Fruit fly (Drosophila melanogaster) whole organism, embryonic: ENCODE measurements around the gene CG15141.

Experiments used
- Awh ChIP-seq: fragments of 200-800 bp; sonication (Bioruptor generic); IDR thresholded peaks from 2 replicates; pipeline ENCODE4, ENCODE4 v1.3.6; 2022; ENCODE audit warnings: missing biosample characterization, missing genetic modification characterization
- CG11247 ChIP-seq: fragments of 200-800 bp; sonication (Bioruptor generic); IDR thresholded peaks from 2 replicates; pipeline ENCODE4 v1.3.6; 2022; ENCODE audit warnings: missing biosample characterization, missing genetic modification characterization
- CG14441 ChIP-seq: fragments of 200-800 bp; sonication (Bioruptor generic); IDR thresholded peaks from 2 replicates; pipeline ENCODE4 v1.3.6; 2022; ENCODE audit warnings: missing biosample characterization, missing genetic modification characterization
- CG14710 ChIP-seq: fragments of 200-800 bp; sonication (Bioruptor generic); optimal IDR thresholded peaks from 3 replicates; lab custom pipeline; 2019; ENCODE audit warnings: missing biosample characterization, mild to moderate bottlenecking, missing genetic modification characterization, moderate library complexity
- CG1602 ChIP-seq: fragments of 200-800 bp; sonication (Bioruptor generic); optimal IDR thresholded peaks from 3 replicates; lab custom pipeline; 2016; ENCODE audit warnings: missing biosample characterization, missing genetic modification characterization
- CG1647 ChIP-seq: fragments of 200-800 bp; sonication (Bioruptor generic); optimal IDR thresholded peaks from 3 replicates; lab custom pipeline; 2016; ENCODE audit warnings: missing biosample characterization, missing genetic modification characterization
- CG17359 ChIP-seq: fragments of 200-800 bp; sonication (Bioruptor generic); optimal IDR thresholded peaks from 3 replicates; lab custom pipeline; 2018; ENCODE audit warnings: missing biosample characterization, mild to moderate bottlenecking, missing genetic modification characterization, moderate library complexity
- CG18619 ChIP-seq: fragments of 200-800 bp; sonication (Bioruptor generic); optimal IDR thresholded peaks from 3 replicates; lab custom pipeline; 2017; ENCODE audit warnings: missing biosample characterization, mild to moderate bottlenecking, missing genetic modification characterization
- CG2202 ChIP-seq: fragments of 200-800 bp; sonication (Bioruptor generic); optimal IDR thresholded peaks from 2 replicates; lab custom pipeline; 2018; ENCODE audit warnings: missing biosample characterization, mild to moderate bottlenecking, missing genetic modification characterization
- CG30431 ChIP-seq: fragments of 200-800 bp; sonication (Bioruptor generic); optimal IDR thresholded peaks from 2 replicates; lab custom pipeline; 2017; ENCODE audit warnings: missing biosample characterization, missing genetic modification characterization
- CG32532 ChIP-seq: fragments of 200-800 bp; sonication (Bioruptor generic); IDR thresholded peaks from 2 replicates; pipeline ENCODE4 v1.3.6; 2022; ENCODE audit warnings: missing biosample characterization, missing genetic modification characterization
- CG32772 ChIP-seq: fragments of 200-800 bp; sonication (Bioruptor generic); IDR thresholded peaks from 2 replicates; pipeline ENCODE4 v1.3.6; 2022; ENCODE audit warnings: missing biosample characterization, missing genetic modification characterization
- CG3281 ChIP-seq: fragments of 200-800 bp; sonication (Bioruptor generic); optimal IDR thresholded peaks from 3 replicates; lab custom pipeline; 2017; ENCODE audit warnings: missing biosample characterization, mild to moderate bottlenecking, missing genetic modification characterization
- CG4328 ChIP-seq: fragments of 200-800 bp; sonication (Bioruptor generic); optimal IDR thresholded peaks from 3 replicates; lab custom pipeline; 2017; ENCODE audit warnings: missing biosample characterization, missing genetic modification reagents, missing genetic modification characterization
- CG4424 ChIP-seq: fragments of 200-800 bp; sonication (Bioruptor generic); optimal IDR thresholded peaks from 3 replicates; lab custom pipeline; 2016; ENCODE audit warnings: missing biosample characterization, missing genetic modification characterization
- CG4730 ChIP-seq: fragments of 200-800 bp; sonication (Bioruptor generic); IDR thresholded peaks from 2 replicates; pipeline ENCODE4 v1.3.6; 2022; ENCODE audit warnings: missing biosample characterization, missing genetic modification characterization
- CG6254 ChIP-seq: fragments of 200-800 bp; sonication (Bioruptor generic); optimal IDR thresholded peaks from 3 replicates; lab custom pipeline; 2017; ENCODE audit warnings: mild to moderate bottlenecking, missing biosample characterization, missing genetic modification reagents, missing genetic modification characterization
- CG7745 ChIP-seq: fragments of 200-800 bp; sonication (Bioruptor generic); optimal IDR thresholded peaks from 2 replicates; lab custom pipeline; 2018; ENCODE audit warnings: missing biosample characterization, mild to moderate bottlenecking, missing genetic modification characterization, moderate library complexity
- CG7839 ChIP-seq: fragments of 200-800 bp; sonication (Bioruptor generic); optimal IDR thresholded peaks from 3 replicates; lab custom pipeline; 2018; ENCODE audit warnings: missing biosample characterization, mild to moderate bottlenecking, missing genetic modification characterization, moderate library complexity
- CG9932 ChIP-seq: fragments of 200-800 bp; sonication (Bioruptor generic); IDR thresholded peaks from 2 replicates; pipeline ENCODE4 v1.3.6; 2022; ENCODE audit warnings: missing biosample characterization, missing genetic modification characterization
- Dek ChIP-seq: fragments of 200-800 bp; sonication (Bioruptor generic); optimal IDR thresholded peaks from 3 replicates; lab custom pipeline; 2019; ENCODE audit warnings: missing biosample characterization, mild to moderate bottlenecking, missing genetic modification characterization, moderate library complexity
- Dfd ChIP-seq, 2 experiments: fragments of >200 bp; optimal IDR thresholded peaks; 2 replicates each; lab custom pipeline; 2017; ENCODE audit warnings: missing biosample characterization in 2 of 2, missing genetic modification characterization in 2 of 2
- Dip3 ChIP-seq: fragments of 200-800 bp; sonication (Bioruptor generic); optimal IDR thresholded peaks from 3 replicates; lab custom pipeline; 2016; ENCODE audit warnings: missing biosample characterization, missing genetic modification characterization
- Dll ChIP-seq: fragments of 200-800 bp; sonication (Bioruptor generic); IDR thresholded peaks from 4 replicates; pipeline ENCODE4 v1.3.6; 2022; ENCODE audit warnings: missing biosample characterization, missing genetic modification characterization; ENCODE audit not compliant: partially characterized antibody
- E2f2 ChIP-seq: fragments of 200-800 bp; sonication (Bioruptor generic); IDR thresholded peaks from 2 replicates; pipeline ENCODE4 v1.3.6; 2022; ENCODE audit warnings: missing biosample characterization, missing genetic modification characterization
- HHEX ChIP-seq: fragments of 200-800 bp; sonication (Bioruptor generic); optimal IDR thresholded peaks from 3 replicates; lab custom pipeline; 2017; ENCODE audit warnings: missing biosample characterization, mild to moderate bottlenecking, missing genetic modification characterization, missing genetic modification reagents
- HLH4C ChIP-seq: fragments of 200-800 bp; sonication (Bioruptor generic); IDR thresholded peaks from 3 replicates; pipeline ENCODE4 v1.3.6; 2022; ENCODE audit warnings: missing biosample characterization, missing genetic modification characterization; ENCODE audit not compliant: partially characterized antibody
- Hey ChIP-seq: fragments of 200-800 bp; sonication (Bioruptor generic); optimal IDR thresholded peaks from 3 replicates; lab custom pipeline; 2018; ENCODE audit warnings: missing biosample characterization, mild to moderate bottlenecking, missing genetic modification characterization
- Mad ChIP-seq: fragments of 200-800 bp; sonication (Bioruptor generic); optimal IDR thresholded peaks from 2 replicates; lab custom pipeline; 2016; ENCODE audit warnings: missing biosample characterization, missing genetic modification characterization
- Pdp1 ChIP-seq, 2 experiments: fragments of 200-800 bp; sonication (Bioruptor generic); optimal IDR thresholded peaks; 3 replicates each; lab custom pipeline; 2016; ENCODE audit warnings: missing biosample characterization in 2 of 2, missing genetic modification characterization in 2 of 2, mild to moderate bottlenecking in 1 of 2, moderate library complexity in 1 of 2
- Ravus ChIP-seq: fragments of 200-800 bp; sonication (Bioruptor generic); IDR thresholded peaks from 2 replicates; pipeline ENCODE4 v1.3.6; 2022; ENCODE audit warnings: missing biosample characterization, missing genetic modification characterization
- Spps ChIP-seq: fragments of 200-800 bp; sonication (Bioruptor generic); optimal IDR thresholded peaks from 2 replicates; lab custom pipeline; 2018; ENCODE audit warnings: missing biosample characterization, mild to moderate bottlenecking, missing genetic modification characterization
- Xbp1 ChIP-seq: fragments of 200-800 bp; sonication (Bioruptor generic); optimal IDR thresholded peaks from 3 replicates; lab custom pipeline; 2016; ENCODE audit warnings: missing biosample characterization, mild to moderate bottlenecking, missing genetic modification characterization
- YL-1 ChIP-seq: fragments of 200-800 bp; sonication (Bioruptor generic); optimal IDR thresholded peaks from 3 replicates; lab custom pipeline; 2017; ENCODE audit warnings: missing biosample characterization, mild to moderate bottlenecking, missing genetic modification characterization
- aop ChIP-seq: fragments of 200-800 bp; sonication (Bioruptor generic); IDR thresholded peaks from 2 replicates; pipeline ENCODE4 v1.3.6; 2022; ENCODE audit warnings: missing biosample characterization, missing genetic modification characterization
- ash1 ChIP-seq: fragments of 200-800 bp; sonication (Bioruptor generic); optimal IDR thresholded peaks from 2 replicates; lab custom pipeline; 2018; ENCODE audit warnings: missing biosample characterization, mild to moderate bottlenecking, missing genetic modification characterization
- chn ChIP-seq: fragments of 200-800 bp; sonication (Bioruptor generic); optimal IDR thresholded peaks from 2 replicates; lab custom pipeline; 2016; ENCODE audit warnings: missing biosample characterization, missing genetic modification characterization
- ci ChIP-seq: fragments of 200-800 bp; sonication (Bioruptor generic); IDR thresholded peaks from 3 replicates; pipeline ENCODE4 v1.3.6; 2022; ENCODE audit warnings: missing biosample characterization, missing genetic modification characterization
- crc ChIP-seq: fragments of 200-800 bp; sonication (Bioruptor generic); optimal IDR thresholded peaks from 2 replicates; lab custom pipeline; 2016; ENCODE audit warnings: missing biosample characterization, missing genetic modification characterization
- dysf ChIP-seq: fragments of 200-800 bp; sonication (Bioruptor generic); IDR thresholded peaks from 3 replicates; pipeline ENCODE4 v1.3.6; 2022; ENCODE audit warnings: missing biosample characterization, missing genetic modification characterization
- gcm2 ChIP-seq: fragments of 200-800 bp; sonication (Bioruptor generic); optimal IDR thresholded peaks from 2 replicates; lab custom pipeline; 2016; ENCODE audit warnings: missing biosample characterization, missing genetic modification characterization
- hb ChIP-seq: fragments of 200-800 bp; sonication (Bioruptor generic); IDR thresholded peaks from 3 replicates; pipeline ENCODE4 v1.3.6; 2022; ENCODE audit warnings: missing biosample characterization, missing genetic modification characterization; ENCODE audit not compliant: partially characterized antibody
- kay ChIP-seq: fragments of 200-800 bp; sonication (Bioruptor generic); optimal IDR thresholded peaks from 2 replicates; lab custom pipeline; 2016; ENCODE audit warnings: missing biosample characterization, missing genetic modification characterization
- knrl ChIP-seq: fragments of 200-800 bp; sonication (Bioruptor generic); IDR thresholded peaks from 3 replicates; pipeline ENCODE4 v1.3.6; 2022; ENCODE audit warnings: missing biosample characterization, missing genetic modification characterization; ENCODE audit not compliant: partially characterized antibody
- nau ChIP-seq: fragments of 200-800 bp; sonication (Bioruptor generic); optimal IDR thresholded peaks from 3 replicates; lab custom pipeline; 2017; ENCODE audit warnings: missing biosample characterization, mild to moderate bottlenecking, missing genetic modification characterization, missing genetic modification reagents
- nmo ChIP-seq: fragments of 200-800 bp; sonication (Bioruptor generic); optimal IDR thresholded peaks from 2 replicates; lab custom pipeline; 2018; ENCODE audit warnings: missing biosample characterization, mild to moderate bottlenecking, missing genetic modification characterization, moderate library complexity
- phol ChIP-seq: fragments of 200-800 bp; sonication (Bioruptor generic); optimal IDR thresholded peaks from 3 replicates; lab custom pipeline; 2018; ENCODE audit warnings: missing biosample characterization, mild to moderate bottlenecking, missing genetic modification characterization, moderate library complexity
- tin ChIP-seq: fragments of 200-800 bp; sonication (Bioruptor generic); optimal IDR thresholded peaks from 3 replicates; lab custom pipeline; 2016; ENCODE audit warnings: missing biosample characterization, missing genetic modification characterization
- tx ChIP-seq: fragments of 200-800 bp; sonication (Bioruptor generic); optimal IDR thresholded peaks from 2 replicates; lab custom pipeline; 2016; ENCODE audit warnings: missing biosample characterization, missing genetic modification characterization
- vfl ChIP-seq: fragments of 200-800 bp; sonication (Bioruptor generic); optimal IDR thresholded peaks from 2 replicates; lab custom pipeline; 2016; ENCODE audit warnings: missing biosample characterization, missing genetic modification characterization
- wor ChIP-seq: fragments of 200-800 bp; sonication (Bioruptor generic); IDR thresholded peaks from 2 replicates; pipeline ENCODE4 v1.3.6; 2022; ENCODE audit warnings: missing biosample characterization, missing genetic modification characterization

Gene CG15141

dm6 chr2L:17379844-17380243, 30.6 kb upstream of the CG15141 start (continued):
- TF ChIP-seq hb (GFP tag; lab: Robert Waterston, UW) (no peak), wor (GFP tag; lab: Robert Waterston, UW) (0 out of 2 replicates have a peak, but pooled peaks have one; percentile 22), CG4328 (GFP tag; lab: Kevin White, UChicago) (peak; percentile 60), Dfd (GFP tag; optimal IDR thresholded peaks at IDR 0.05; lab: Kevin White, UChicago) (no peak), Mad (GFP tag; lab: Kevin White, UChicago) (peak; percentile 32), aop (GFP tag; lab: Robert Waterston, UW) (0 out of 2 replicates have a peak, but pooled peaks have one; percentile 44), tx (GFP tag; lab: Kevin White, UChicago) (peak; percentile 48), CG18619 (GFP tag; lab: Kevin White, UChicago) (peak; percentile 73), Dip3 (GFP tag; lab: Kevin White, UChicago) (no peak), Hey (tag; lab: Kevin White, UChicago) (peak; percentile 24), Ravus (GFP tag; lab: Robert Waterston, UW) (no peak), chn (peak; percentile 4), CG30431 (GFP tag; lab: Kevin White, UChicago) (peak; percentile 74), CG2202 (tag; lab: Kevin White, UChicago) (peak; percentile 90), HLH4C (no peak), CG14710 (tag; lab: Kevin White, UChicago) (peak; percentile 79), dysf (GFP tag; lab: Robert Waterston, UW) (no peak), crc (GFP tag; lab: Kevin White, UChicago) (peak; percentile 42), Spps (tag; lab: Kevin White, UChicago) (peak; percentile 67), CG11247 (GFP tag; lab: Robert Waterston, UW) (no peak), E2f2 (no peak), ash1 (GFP tag; lab: Kevin White, UChicago) (no peak), nmo (GFP tag; lab: Kevin White, UChicago) (peak; percentile 15), CG17359 (tag; lab: Kevin White, UChicago) (peak; percentile 89), vfl (no peak), CG4424 (GFP tag; lab: Kevin White, UChicago) (peak; percentile 64), Dek (tag; lab: Kevin White, UChicago) (no peak), CG3281 (no peak), CG4730 (GFP tag; lab: Robert Waterston, UW) (no peak), Xbp1 (peak; percentile 45), YL-1 (peak; percentile 81), gcm2 (GFP tag; lab: Kevin White, UChicago) (peak; percentile 46), Awh (GFP tag; lab: Robert Waterston, UW) (peak; percentile 87), CG1602 (GFP tag; lab: Kevin White, UChicago) (peak; percentile 71), CG7839 (tag; lab: Kevin White, UChicago) (peak; percentile 49), kay (GFP tag; lab: Kevin White, UChicago) (peak; percentile 66), ci (peak; percentile 92), HHEX (peak; percentile 73), nau (peak; percentile 76), CG14441 (GFP tag; lab: Robert Waterston, UW) (no peak), CG7745 (tag; lab: Kevin White, UChicago) (peak; percentile 84), tin (GFP tag; lab: Kevin White, UChicago) (peak; percentile 44), knrl (GFP tag; lab: Robert Waterston, UW) (no peak), Pdp1 (GFP tag; optimal IDR thresholded peaks at IDR 0.05; lab: Kevin White, UChicago) (peak; percentile 44 to 63), CG9932 (GFP tag; lab: Robert Waterston, UW) (no peak), CG6254 (GFP tag; lab: Kevin White, UChicago) (peak; percentile 81), CG1647 (GFP tag; lab: Kevin White, UChicago) (peak; percentile 60), Dll (GFP tag; lab: Robert Waterston, UW) (no peak), phol (tag; lab: Kevin White, UChicago) (peak; percentile 15), CG32532 (GFP tag; lab: Robert Waterston, UW) (no peak), CG32772 (GFP tag; lab: Robert Waterston, UW) (0 out of 2 replicates have a peak, but pooled peaks have one; percentile 24)
